Worm (Caenorhabditis elegans): Measurements from ENCODE around the gene slc-28.1.

slc-28.1 gene

DNA sequence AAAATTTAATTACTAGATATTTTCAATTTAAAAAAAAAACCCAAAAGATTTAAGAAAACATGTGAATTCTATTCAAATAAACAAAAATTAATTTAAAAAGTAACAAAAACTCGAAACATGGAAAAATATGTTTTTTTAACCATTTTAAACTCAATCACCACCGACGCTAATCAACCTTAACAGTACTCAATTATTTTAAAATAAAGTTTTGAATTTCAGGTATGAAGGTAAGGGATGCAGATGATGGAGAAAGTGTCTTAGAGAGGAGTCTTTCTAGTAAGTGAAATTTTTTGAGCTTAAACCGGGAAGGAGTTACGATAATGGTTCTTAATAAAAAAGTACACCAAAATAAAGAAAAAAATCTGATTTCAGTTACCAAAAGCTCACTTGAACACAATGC, at the start of gene slc-28.1:
Gene slc-28.1 (plus strand): TSS at position 301 of the 400 bp plus-strand sequence.
- TF ChIP-seq ceh-40 (GFP tag; IDR thresholded peaks at IDR 0.05) (no peak), cebp-2 (GFP tag; IDR thresholded peaks at IDR 0.05) (no peak), Y53F4B.3 (GFP tag; IDR thresholded peaks at IDR 0.05) (no peak)

DNA sequence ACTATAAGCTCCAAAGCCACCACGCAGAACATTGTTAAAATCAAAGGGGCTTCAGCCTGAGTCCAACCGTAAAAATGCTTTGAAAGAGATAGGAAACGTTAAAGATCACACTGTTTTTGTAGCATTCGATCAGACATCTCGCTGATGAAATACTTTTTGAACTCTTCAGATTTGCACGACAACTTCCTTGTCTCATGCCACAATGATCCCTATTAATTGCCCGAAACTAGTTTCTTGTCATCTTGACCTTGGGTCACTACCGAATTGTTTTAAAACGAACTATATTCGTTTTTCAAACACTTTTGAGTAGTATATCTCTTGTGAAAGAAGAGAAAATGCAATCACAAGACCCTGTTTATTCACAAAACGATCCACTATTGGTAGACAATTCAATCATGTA, 45.7 kb upstream of the slc-28.1 start, which contains the start of gene T20D4.3:
Gene T20D4.3 (plus strand): TSS at position 301 of the 400 bp plus-strand sequence.
- TF ChIP-seq ceh-40 (GFP tag; IDR thresholded peaks at IDR 0.05), result no peak
- TF ChIP-seq Y56A3A.18 (GFP tag; IDR thresholded peaks at IDR 0.05), result no peak
- no peak for TF ChIP-seq ztf-6 (GFP tag; IDR thresholded peaks at IDR 0.05)
- no peak for TF ChIP-seq hrde-1 (tag; optimal IDR thresholded peaks at IDR 0.05; ENCODE audit: borderline replicate concordance)
- no peak for TF ChIP-seq ceh-27 (GFP tag; optimal IDR thresholded peaks at IDR 0.05)
- TF ChIP-seq lsl-1 (GFP tag; optimal IDR thresholded peaks at IDR 0.05), result no peak
- no peak for TF ChIP-seq C17E4.6 (GFP tag; IDR thresholded peaks at IDR 0.05)
- TF ChIP-seq xnd-1 (tag; optimal IDR thresholded peaks at IDR 0.05), result no peak
- TF ChIP-seq rpc-1 (optimal IDR thresholded peaks at IDR 0.05), result no peak
- TF ChIP-seq rpc-1 (tag; optimal IDR thresholded peaks at IDR 0.05), result no peak
- no peak for TF ChIP-seq efl-1 (GFP tag; optimal IDR thresholded peaks at IDR 0.05)
- no peak for TF ChIP-seq D2030.7 (GFP tag; IDR thresholded peaks at IDR 0.05)
- TF ChIP-seq unc-62 (GFP tag; optimal IDR thresholded peaks at IDR 0.05), result no peak
- no peak for TF ChIP-seq chd-7 (tag; optimal IDR thresholded peaks at IDR 0.05)
- no peak for TF ChIP-seq nfya-2 (GFP tag; IDR thresholded peaks at IDR 0.05)
- TF ChIP-seq ceh-79 (tag; optimal IDR thresholded peaks at IDR 0.05), result no peak
- TF ChIP-seq nhr-120 (GFP tag; IDR thresholded peaks at IDR 0.05), result no peak
- no peak for TF ChIP-seq B0261.1 (tag; optimal IDR thresholded peaks at IDR 0.05)
- TF ChIP-seq ama-1 (optimal IDR thresholded peaks at IDR 0.05), result no peak
- no peak for TF ChIP-seq ama-1 (GFP tag; optimal IDR thresholded peaks at IDR 0.05)
- TF ChIP-seq die-1 (tag; optimal IDR thresholded peaks at IDR 0.05), result no peak

DNA sequence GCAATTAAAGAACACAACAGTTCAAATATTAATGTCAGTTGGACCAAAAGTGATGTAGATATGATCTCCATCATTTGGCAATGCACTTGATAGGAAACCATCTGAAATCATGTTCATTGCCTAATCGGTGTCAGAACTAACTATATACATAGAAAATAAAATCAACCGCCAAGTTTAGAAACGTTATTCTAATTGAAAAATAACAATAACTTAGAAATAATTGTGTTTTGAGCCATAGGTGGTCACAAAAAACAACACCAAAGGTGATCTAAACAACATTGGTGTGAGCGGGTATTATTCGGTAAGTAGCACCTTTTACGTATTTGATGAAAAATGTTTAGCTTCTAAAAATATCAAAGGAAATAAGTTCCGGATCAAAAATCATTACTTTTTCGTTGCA, 39.3 kb upstream of the slc-28.1 start, which contains the start of gene srab-21:
Gene srab-21 (minus strand): TSS at position 101 of the 400 bp plus-strand sequence.
- TF ChIP-seq ztf-22 (GFP tag; optimal IDR thresholded peaks at IDR 0.05) (no peak), attf-3 (GFP tag; conservative IDR thresholded peaks at IDR 0.05) (no peak), ama-1 (optimal IDR thresholded peaks at IDR 0.05) (no peak), ama-1 (GFP tag; optimal IDR thresholded peaks at IDR 0.05) (no peak), Y56A3A.18 (GFP tag; IDR thresholded peaks at IDR 0.05) (no peak), nhr-179 (tag; optimal IDR thresholded peaks at IDR 0.05) (no peak), F57A8.1 (GFP tag; optimal IDR thresholded peaks at IDR 0.05) (no peak), lsl-1 (GFP tag; optimal IDR thresholded peaks at IDR 0.05) (no peak), mes-4 (tag; optimal IDR thresholded peaks at IDR 0.05) (no peak), snpc-3.4 (tag; optimal IDR thresholded peaks at IDR 0.05) (no peak), T26A5.8 (tag; optimal IDR thresholded peaks at IDR 0.05) (no peak), ceh-100 (GFP tag; IDR thresholded peaks at IDR 0.05) (no peak), ekl-4 (GFP tag; IDR thresholded peaks at IDR 0.05) (no peak), Y53F4B.3 (GFP tag; IDR thresholded peaks at IDR 0.05) (no peak), efl-1 (GFP tag; optimal IDR thresholded peaks at IDR 0.05) (no peak), cebp-1 (GFP tag; IDR thresholded peaks at IDR 0.05) (no peak), cebp-1 (tag; optimal IDR thresholded peaks at IDR 0.05) (no peak), cebp-2 (GFP tag; IDR thresholded peaks at IDR 0.05) (no peak)

DNA sequence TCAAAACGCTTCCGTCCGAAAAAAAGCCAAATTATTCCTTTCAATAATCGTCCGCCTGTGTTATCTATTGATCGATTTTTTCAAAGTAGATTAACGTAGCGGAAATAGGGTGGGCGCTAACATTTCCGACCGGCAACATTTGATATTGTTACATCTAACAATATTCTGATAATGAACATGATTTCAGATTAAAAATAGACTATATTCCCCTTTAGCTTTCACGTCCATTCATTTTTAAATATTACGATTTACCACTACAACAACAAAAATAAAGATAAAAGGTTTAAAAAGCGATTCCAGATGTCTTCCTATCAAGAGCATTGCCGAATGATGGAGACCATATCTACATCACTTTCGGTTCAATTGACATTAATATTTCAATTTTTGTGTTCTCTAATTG, 37.5 kb upstream of the slc-28.1 start, which contains the start of gene srab-22:
Gene srab-22 (plus strand): TSS at position 301 of the 400 bp plus-strand sequence.
- no peak for TF ChIP-seq B0035.1 (tag; optimal IDR thresholded peaks at IDR 0.05)
- no peak for TF ChIP-seq pha-4 (tag; optimal IDR thresholded peaks at IDR 0.05)
- no peak for TF ChIP-seq lsl-1 (GFP tag; optimal IDR thresholded peaks at IDR 0.05)
- TF ChIP-seq ztf-26 (tag; optimal IDR thresholded peaks at IDR 0.05), result no peak
- TF ChIP-seq die-1 (tag; optimal IDR thresholded peaks at IDR 0.05), result no peak
- TF ChIP-seq ceh-100 (GFP tag; IDR thresholded peaks at IDR 0.05), result no peak
- TF ChIP-seq egl-18 (GFP tag; IDR thresholded peaks at IDR 0.05), result no peak
- TF ChIP-seq mel-28 (tag; optimal IDR thresholded peaks at IDR 0.05; ENCODE audit: borderline replicate concordance), result no peak
- TF ChIP-seq ztf-22 (GFP tag; optimal IDR thresholded peaks at IDR 0.05), result no peak
- no peak for TF ChIP-seq let-526 (GFP tag; IDR thresholded peaks at IDR 0.05)
- TF ChIP-seq lin-26 (GFP tag; IDR thresholded peaks at IDR 0.05), result no peak

Data from whole organism, young adult.